Fruit fly (Drosophila melanogaster): Measurements from ENCODE around the gene Sras.
A peak's percentile ranks its signal among the peaks of the same experiment; 100 is the strongest.

Gene Sras

DNA sequence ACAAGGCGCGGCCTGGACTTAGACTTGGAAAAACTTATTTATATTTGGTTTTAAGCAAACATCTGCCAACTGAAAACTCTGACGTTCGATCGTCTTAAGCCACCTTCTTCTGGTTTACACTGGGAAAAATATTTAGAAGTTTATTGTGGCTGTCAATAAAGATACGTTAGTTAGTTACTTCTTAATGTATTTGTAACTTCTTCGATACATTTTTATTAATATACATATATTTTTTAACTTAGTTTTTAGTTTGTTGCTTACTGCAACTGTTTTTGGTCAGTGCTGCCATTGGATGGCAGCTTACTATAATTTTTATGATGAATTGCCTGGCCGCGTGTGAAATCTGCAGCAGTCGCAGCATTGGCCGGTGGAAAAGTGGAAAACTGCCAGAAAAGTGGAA lies 45.9 kb downstream of the Sras start:
- TF ChIP-seq EcR (GFP tag; optimal IDR thresholded peaks at IDR 0.05): no peak
- TF ChIP-seq Dll (optimal IDR thresholded peaks at IDR 0.05): no peak
- no peak for TF ChIP-seq pan (optimal IDR thresholded peaks at IDR 0.05)
- TF ChIP-seq psq (optimal IDR thresholded peaks at IDR 0.05): no peak
- TF ChIP-seq CG8478 (optimal IDR thresholded peaks at IDR 0.05): no peak
- TF ChIP-seq usp (GFP tag; optimal IDR thresholded peaks at IDR 0.05): no peak

- TF ChIP-seq pan (optimal IDR thresholded peaks at IDR 0.05) (no peak), CG8478 (optimal IDR thresholded peaks at IDR 0.05) (peak; percentile 8), Dll (optimal IDR thresholded peaks at IDR 0.05) (no peak), psq (optimal IDR thresholded peaks at IDR 0.05) (no peak), usp (GFP tag; optimal IDR thresholded peaks at IDR 0.05) (no peak)
Measured at dm6 chr3L:5610582-5610981, 47.0 kb downstream of the Sras start.

dm6 chr3L:5611732-5612250 lies 48.2 kb downstream of the Sras start:
- TF ChIP-seq EcR (GFP tag; optimal IDR thresholded peaks at IDR 0.05) (peak; percentile 84 to 97), CG8478 (optimal IDR thresholded peaks at IDR 0.05) (no peak), psq (optimal IDR thresholded peaks at IDR 0.05) (no peak)

All from whole organism.